Fruit fly (Drosophila melanogaster): ENCODE results near the gene Grasp65.

DNA sequence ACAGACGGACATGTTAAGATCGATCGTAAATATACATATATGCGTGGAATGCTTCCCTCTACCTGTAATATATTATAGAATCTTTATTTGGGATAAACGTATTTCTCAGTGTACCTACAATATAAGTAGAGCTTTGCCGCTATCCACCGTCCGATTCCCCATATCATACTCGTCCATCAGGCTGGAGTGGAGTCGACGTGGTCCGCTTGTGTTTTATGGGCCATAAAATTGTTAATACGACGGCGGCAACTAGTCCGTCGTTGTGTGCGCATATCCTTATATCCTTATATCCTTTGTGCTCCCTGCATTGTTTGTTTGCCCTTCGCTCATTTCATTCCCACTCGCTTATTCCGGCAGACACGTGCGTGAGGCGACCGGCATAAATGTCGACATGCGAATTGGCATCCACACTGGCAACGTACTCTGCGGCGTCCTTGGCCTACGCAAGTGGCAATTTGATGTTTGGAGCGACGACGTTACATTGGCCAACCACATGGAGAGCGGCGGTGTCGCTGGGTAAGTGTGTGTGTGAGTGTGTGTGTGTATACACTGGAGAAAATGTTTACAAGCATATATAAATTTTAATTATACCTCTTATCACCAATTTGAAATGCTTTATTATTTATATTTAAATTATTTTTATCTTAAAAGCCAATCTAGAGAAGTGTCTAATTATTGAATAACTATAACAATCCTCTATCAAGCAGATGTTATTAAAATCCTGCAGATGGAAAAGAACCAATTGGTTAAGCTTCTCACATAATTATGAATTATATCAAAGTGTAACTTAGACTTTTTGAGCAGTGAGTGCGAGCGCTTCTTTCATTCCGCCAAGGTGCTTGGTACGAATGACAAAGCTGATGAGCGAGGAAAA lies 44.2 kb downstream of the Grasp65 start:
- TF ChIP-seq Pif1B (GFP tag; optimal IDR thresholded peaks at IDR 0.05) (no peak), rn (GFP tag; IDR thresholded peaks at IDR 0.05) (no peak), CG12605 (GFP tag; IDR thresholded peaks at IDR 0.05) (no peak), D1 (tag; optimal IDR thresholded peaks at IDR 0.05) (no peak), CG9948 (tag; optimal IDR thresholded peaks at IDR 0.05) (no peak)

Measured in whole organism, pupa.